Fruit fly (Drosophila melanogaster) whole organism, pupa: Measurements from ENCODE around the gene CG7900.
"Not testable (repeated sequence)": the region's sequence is repeated elsewhere in the genome, so short reads cannot be mapped to it uniquely, and the experiment has no call there.

ENCODE experiments used
- CG10348 ChIP-seq: fragments of 200-800 bp; sonication (Bioruptor generic); IDR thresholded peaks from 2 replicates; pipeline ENCODE4 v1.3.6; 2022; ENCODE audit warnings: missing biosample characterization, missing genetic modification characterization
- CG12605 ChIP-seq: fragments of 200-800 bp; sonication (Bioruptor generic); IDR thresholded peaks from 2 replicates; pipeline ENCODE4 v1.3.6; 2022; ENCODE audit warnings: missing biosample characterization, missing genetic modification characterization
- CG13204 ChIP-seq: fragments of 200-800 bp; sonication (Bioruptor generic); optimal IDR thresholded peaks from 2 replicates; lab custom pipeline; 2018; ENCODE audit warnings: missing biosample characterization, mild to moderate bottlenecking, missing genetic modification characterization, moderate library complexity
- CG14655 ChIP-seq: fragments of 200-800 bp; sonication (Bioruptor generic); optimal IDR thresholded peaks from 3 replicates; lab custom pipeline; 2017; ENCODE audit warnings: mild to moderate bottlenecking, missing biosample characterization, missing genetic modification reagents, missing genetic modification characterization
- CG15710 ChIP-seq: fragments of 200-800 bp; sonication (Bioruptor generic); optimal IDR thresholded peaks from 2 replicates; lab custom pipeline; 2018; ENCODE audit warnings: missing biosample characterization, mild to moderate bottlenecking, missing genetic modification characterization, moderate library complexity
- CG17806 ChIP-seq: fragments of 200-800 bp; sonication (Bioruptor generic); optimal IDR thresholded peaks from 2 replicates; lab custom pipeline; 2018; ENCODE audit warnings: missing biosample characterization, mild to moderate bottlenecking, missing genetic modification characterization, moderate library complexity
- CG32121 ChIP-seq: fragments of 200-800 bp; sonication (Bioruptor generic); IDR thresholded peaks from 2 replicates; pipeline ENCODE4 v1.3.6; 2022; ENCODE audit warnings: missing biosample characterization, missing genetic modification characterization
- CG34367 ChIP-seq: fragments of 200-800 bp; sonication (Bioruptor generic); optimal IDR thresholded peaks from 2 replicates; lab custom pipeline; 2018; ENCODE audit warnings: missing biosample characterization, mild to moderate bottlenecking, missing genetic modification characterization
- CG4496 ChIP-seq: fragments of 200-800 bp; sonication (Bioruptor generic); IDR thresholded peaks from 3 replicates; pipeline ENCODE4 v1.3.6; 2022; ENCODE audit warnings: missing biosample characterization, missing genetic modification characterization
- CG8159 ChIP-seq: fragments of 200-800 bp; sonication (Bioruptor generic); optimal IDR thresholded peaks from 3 replicates; lab custom pipeline; 2018; ENCODE audit warnings: missing biosample characterization, mild to moderate bottlenecking, missing genetic modification characterization, moderate library complexity
- CG8301 ChIP-seq: fragments of 200-800 bp; sonication (Bioruptor generic); optimal IDR thresholded peaks from 2 replicates; lab custom pipeline; 2018; ENCODE audit warnings: missing biosample characterization, mild to moderate bottlenecking, missing genetic modification characterization
- CG9948 ChIP-seq: fragments of 200-800 bp; sonication (Bioruptor generic); optimal IDR thresholded peaks from 2 replicates; lab custom pipeline; 2018; ENCODE audit warnings: missing biosample characterization, mild to moderate bottlenecking, missing genetic modification characterization, moderate library complexity
- D1 ChIP-seq: fragments of 200-800 bp; sonication (Bioruptor generic); optimal IDR thresholded peaks from 2 replicates; lab custom pipeline; 2018; ENCODE audit warnings: missing biosample characterization, mild to moderate bottlenecking, missing genetic modification characterization, moderate library complexity
- EcR ChIP-seq: fragments of 200-800 bp; sonication (Bioruptor generic); optimal IDR thresholded peaks from 3 replicates; lab custom pipeline; 2019; ENCODE audit warnings: missing biosample characterization, missing genetic modification characterization, mild to moderate bottlenecking, moderate library complexity, missing genetic modification reagents
- Ets98B ChIP-seq: fragments of 200-800 bp; sonication (Bioruptor generic); IDR thresholded peaks from 2 replicates; pipeline ENCODE4 v1.3.6; 2022; ENCODE audit warnings: missing biosample characterization, missing genetic modification characterization
- Pif1A ChIP-seq: fragments of 200-800 bp; sonication (Bioruptor generic); optimal IDR thresholded peaks from 3 replicates; lab custom pipeline; 2016; ENCODE audit warnings: missing biosample characterization, missing genetic modification characterization
- Pif1B ChIP-seq: fragments of 200-800 bp; sonication (Bioruptor generic); optimal IDR thresholded peaks from 3 replicates; lab custom pipeline; 2016; ENCODE audit warnings: missing biosample characterization, missing genetic modification characterization
- Snoo ChIP-seq: fragments of 200-800 bp; sonication (Bioruptor generic); optimal IDR thresholded peaks from 3 replicates; lab custom pipeline; 2017; ENCODE audit warnings: missing biosample characterization, mild to moderate bottlenecking, missing genetic modification characterization, inconsistent platforms
- fd96Ca ChIP-seq: fragments of 200-800 bp; sonication (Bioruptor generic); IDR thresholded peaks from 3 replicates; pipeline ENCODE4 v1.3.6; 2022; ENCODE audit warnings: missing biosample characterization, missing genetic modification characterization
- gl ChIP-seq: fragments of 200-800 bp; sonication (Bioruptor generic); optimal IDR thresholded peaks from 2 replicates; lab custom pipeline; 2018; ENCODE audit warnings: missing biosample characterization, mild to moderate bottlenecking, missing genetic modification characterization
- rn ChIP-seq: fragments of 200-800 bp; sonication (Bioruptor generic); IDR thresholded peaks from 2 replicates; pipeline ENCODE4 v1.3.6; 2022; ENCODE audit warnings: missing biosample characterization, missing genetic modification characterization

Gene CG7900

dm6 chr3R:8093824-8094223, at the start of gene CG7900:
Gene CG7900, plus strand, starts transcription at chr3R:8094124.
- TF ChIP-seq CG34367 (tag; lab: Kevin White, UChicago); CG12605 (GFP tag; lab: Robert Waterston, UW); CG8159 (tag; lab: Kevin White, UChicago): not testable (repeated sequence)

dm6 chr3R:8048867-8049266, 45.1 kb upstream of the CG7900 start, which contains the start of gene CG43618:
Gene CG43618, plus strand, starts transcription at chr3R:8049167.
- TF ChIP-seq CG17806 (tag; lab: Kevin White, UChicago); rn (GFP tag; lab: Robert Waterston, UW); Snoo (tag; lab: Kevin White, UChicago): not testable (repeated sequence)

dm6 chr3R:8049373-8049772, 44.6 kb upstream of the CG7900 start, which contains the start of gene CG43061:
Gene CG43061, plus strand, starts transcription at chr3R:8049673.
- not testable (repeated sequence) for TF ChIP-seq CG12605 (GFP tag; lab: Robert Waterston, UW); Ets98B (GFP tag; lab: Robert Waterston, UW); gl (tag; lab: Kevin White, UChicago)

dm6 chr3R:8058984-8059383, 34.9 kb upstream of the CG7900 start, which contains the start of gene mAChR-B:
Gene mAChR-B, plus strand, starts transcription at chr3R:8059284.
- TF ChIP-seq D1 (tag; lab: Kevin White, UChicago) (no peak), Pif1A (GFP tag; lab: Kevin White, UChicago) (no peak), EcR (GFP tag; lab: Kevin White, UChicago) (no peak), Ets98B (GFP tag; lab: Robert Waterston, UW) (no peak), CG12605 (GFP tag; lab: Robert Waterston, UW) (no peak), CG14655 (GFP tag; lab: Kevin White, UChicago) (no peak), CG8159 (tag; lab: Kevin White, UChicago) (no peak), CG15710 (tag; lab: Kevin White, UChicago) (no peak), CG32121 (GFP tag; lab: Robert Waterston, UW) (no peak), fd96Ca (GFP tag; lab: Robert Waterston, UW) (no peak), CG4496 (GFP tag; lab: Robert Waterston, UW) (no peak), CG17806 (tag; lab: Kevin White, UChicago) (no peak), CG13204 (GFP tag; lab: Kevin White, UChicago) (no peak), CG34367 (tag; lab: Kevin White, UChicago) (no peak), gl (tag; lab: Kevin White, UChicago) (no peak), Pif1B (GFP tag; lab: Kevin White, UChicago) (no peak), Snoo (tag; lab: Kevin White, UChicago) (no peak), rn (GFP tag; lab: Robert Waterston, UW) (no peak), CG8301 (tag; lab: Kevin White, UChicago) (no peak), CG9948 (tag; lab: Kevin White, UChicago) (no peak)

- TF ChIP-seq Ets98B (GFP tag; lab: Robert Waterston, UW) (no peak), rn (GFP tag; lab: Robert Waterston, UW) (no peak), CG17806 (tag; lab: Kevin White, UChicago) (peak; percentile 13), CG8159 (tag; lab: Kevin White, UChicago) (peak; percentile 23), D1 (tag; lab: Kevin White, UChicago) (no peak), Pif1A (GFP tag; lab: Kevin White, UChicago) (peak; percentile 49), CG8301 (tag; lab: Kevin White, UChicago) (peak; percentile 6), CG15710 (tag; lab: Kevin White, UChicago) (peak; percentile 3), CG10348 (no peak), CG12605 (GFP tag; lab: Robert Waterston, UW) (no peak), EcR (GFP tag; lab: Kevin White, UChicago) (no peak), CG4496 (GFP tag; lab: Robert Waterston, UW) (peak; percentile 47; the same call in 2 of the 3 replicates), CG14655 (GFP tag; lab: Kevin White, UChicago) (peak; percentile 42), CG13204 (GFP tag; lab: Kevin White, UChicago) (no peak), gl (tag; lab: Kevin White, UChicago) (no peak), fd96Ca (GFP tag; lab: Robert Waterston, UW) (0 out of 3 replicates have a peak, but pooled peaks have one; percentile 24), CG9948 (tag; lab: Kevin White, UChicago) (peak; percentile 31)
These were observed 21.3 kb upstream of the CG7900 start for dm6 chr3R:8072635-8073034.

dm6 chr3R:8086952-8087351, 7.0 kb upstream of the CG7900 start, which contains the start of gene CG7910:
Gene CG7910, plus strand, starts transcription at chr3R:8087252.
- TF ChIP-seq CG34367 (tag; lab: Kevin White, UChicago) (no peak), Pif1A (GFP tag; lab: Kevin White, UChicago) (no peak), CG8301 (tag; lab: Kevin White, UChicago) (no peak), D1 (tag; lab: Kevin White, UChicago) (no peak), gl (tag; lab: Kevin White, UChicago) (no peak), CG8159 (tag; lab: Kevin White, UChicago) (no peak), CG32121 (GFP tag; lab: Robert Waterston, UW) (no peak), CG10348 (no peak), fd96Ca (GFP tag; lab: Robert Waterston, UW) (no peak), Snoo (tag; lab: Kevin White, UChicago) (no peak), CG12605 (GFP tag; lab: Robert Waterston, UW) (no peak), Ets98B (GFP tag; lab: Robert Waterston, UW) (no peak), Pif1B (GFP tag; lab: Kevin White, UChicago) (no peak), CG9948 (tag; lab: Kevin White, UChicago) (no peak), CG14655 (GFP tag; lab: Kevin White, UChicago) (no peak)
